Worm (Caenorhabditis elegans) whole organism, late embryonic: ENCODE measurements around the gene Y48C3A.18.
A peak's percentile ranks its signal among the peaks of the same experiment; 100 is the strongest.

Experiments
- C38D4.7 ChIP-seq: fragments of 200-800 bp; sonication (Bioruptor generic); optimal IDR thresholded peaks from 2 replicates; lab custom pipeline; 2018; ENCODE audit warnings: mild to moderate bottlenecking, missing genetic modification characterization, moderate library complexity, missing compliant biosample characterization
- ceh-2 ChIP-seq: sonication (generic microtip); optimal IDR thresholded peaks from 2 replicates; lab custom pipeline; 2016; ENCODE audit warnings: missing genotype, missing genetic modification characterization, missing compliant biosample characterization
- ets-4 ChIP-seq: sonication (generic microtip); optimal IDR thresholded peaks from 2 replicates; lab custom pipeline; 2016; ENCODE audit warnings: missing genetic modification characterization, missing compliant biosample characterization
- nfya-1 ChIP-seq: sonication (generic microtip); optimal IDR thresholded peaks from 2 replicates; lab custom pipeline; 2017; ENCODE audit warnings: missing genetic modification characterization, mild to moderate bottlenecking, missing compliant biosample characterization, antibody characterized with exemption, moderate library complexity
- pag-3 ChIP-seq: sonication (generic microtip); optimal IDR thresholded peaks from 2 replicates; lab custom pipeline; 2016; ENCODE audit warnings: missing compliant biosample characterization, missing genetic modification characterization, borderline replicate concordance
- unc-42 ChIP-seq: sonication (generic microtip); optimal IDR thresholded peaks from 2 replicates; lab custom pipeline; 2016; ENCODE audit warnings: missing genotype, missing genetic modification characterization, missing compliant biosample characterization

- TF ChIP-seq pag-3 (tag; lab: Kevin White, UChicago) (no peak), ets-4 (tag; lab: Kevin White, UChicago) (no peak), unc-42 (peak; percentile 5), C38D4.7 (GFP tag; lab: Kevin White, UChicago) (no peak), nfya-1 (tag; lab: Kevin White, UChicago) (peak; percentile 64), ceh-2 (tag; lab: Kevin White, UChicago) (no peak)
Measured at ce11 chrII:13456622-13457021, 44.2 kb downstream of the Y48C3A.18 start.
